Fruit fly (Drosophila melanogaster) whole organism, embryonic: ENCODE results near the gene CG6340.

Experiments used
- Blimp-1 ChIP-seq: fragments of 200-800 bp; sonication (Bioruptor generic); optimal IDR thresholded peaks from 3 replicates; lab custom pipeline; 2018; ENCODE audit warnings: missing biosample characterization, missing genetic modification characterization, mild to moderate bottlenecking, moderate library complexity, missing genetic modification reagents
- CG11085 ChIP-seq: fragments of 200-800 bp; sonication (Bioruptor generic); IDR thresholded peaks from 2 replicates; pipeline ENCODE4 v1.3.6; 2022; ENCODE audit warnings: missing biosample characterization, missing genetic modification characterization
- CG11696 ChIP-seq: fragments of 200-800 bp; sonication (Bioruptor generic); IDR thresholded peaks from 2 replicates; pipeline ENCODE4 v1.3.6; 2022; ENCODE audit warnings: missing biosample characterization, missing genetic modification characterization
- CG1233 ChIP-seq: fragments of 200-800 bp; sonication (Bioruptor generic); optimal IDR thresholded peaks from 4 replicates; lab custom pipeline; 2018; ENCODE audit warnings: missing biosample characterization, mild to moderate bottlenecking, missing genetic modification characterization
- CG12744 ChIP-seq: fragments of 200-800 bp; sonication (Bioruptor generic); optimal IDR thresholded peaks from 2 replicates; lab custom pipeline; 2016; ENCODE audit warnings: missing biosample characterization, missing genetic modification characterization
- CG13287 ChIP-seq: fragments of 200-800 bp; sonication (Bioruptor generic); IDR thresholded peaks from 2 replicates; pipeline ENCODE4 v1.3.6; 2022; ENCODE audit warnings: missing biosample characterization, missing genetic modification characterization; ENCODE audit not compliant: partially characterized antibody
- CG14441 ChIP-seq: fragments of 200-800 bp; sonication (Bioruptor generic); IDR thresholded peaks from 2 replicates; pipeline ENCODE4 v1.3.6; 2022; ENCODE audit warnings: missing biosample characterization, missing genetic modification characterization
- CG14667 ChIP-seq: fragments of 200-800 bp; sonication (Bioruptor generic); IDR thresholded peaks from 2 replicates; pipeline ENCODE4 v1.3.6; 2022; ENCODE audit warnings: missing biosample characterization, missing genetic modification characterization
- CG15269 ChIP-seq: fragments of 200-800 bp; sonication (Bioruptor generic); optimal IDR thresholded peaks from 2 replicates; lab custom pipeline; 2018; ENCODE audit warnings: missing biosample characterization, mild to moderate bottlenecking, missing genetic modification characterization, moderate library complexity
- CG1647 ChIP-seq: fragments of 200-800 bp; sonication (Bioruptor generic); optimal IDR thresholded peaks from 3 replicates; lab custom pipeline; 2016; ENCODE audit warnings: missing biosample characterization, missing genetic modification characterization
- CG17802 ChIP-seq: fragments of 200-800 bp; sonication (Bioruptor generic); optimal IDR thresholded peaks from 2 replicates; lab custom pipeline; 2018; ENCODE audit warnings: missing biosample characterization, mild to moderate bottlenecking, missing genetic modification characterization, moderate library complexity
- CG17912 ChIP-seq: fragments of 200-800 bp; sonication (Bioruptor generic); optimal IDR thresholded peaks from 2 replicates; lab custom pipeline; 2018; ENCODE audit warnings: missing biosample characterization, mild to moderate bottlenecking, missing genetic modification characterization
- CG3065 ChIP-seq: fragments of 200-800 bp; sonication (Bioruptor generic); optimal IDR thresholded peaks from 2 replicates; lab custom pipeline; 2016; ENCODE audit warnings: missing biosample characterization, missing genetic modification characterization
- CG32767 ChIP-seq: fragments of 200-800 bp; sonication (Bioruptor generic); IDR thresholded peaks from 2 replicates; pipeline ENCODE4 v1.3.6; 2022; ENCODE audit warnings: missing biosample characterization, missing genetic modification characterization
- CG33213 ChIP-seq: fragments of 200-800 bp; sonication (Bioruptor generic); optimal IDR thresholded peaks from 3 replicates; lab custom pipeline; 2016; ENCODE audit warnings: missing biosample characterization, missing genetic modification characterization
- CG3726 ChIP-seq: fragments of 200-800 bp; sonication (Bioruptor generic); IDR thresholded peaks from 3 replicates; pipeline ENCODE4, ENCODE4 v1.3.6; 2022; ENCODE audit warnings: missing biosample characterization, missing genetic modification characterization
- CG3995 ChIP-seq: fragments of 200-800 bp; sonication (Bioruptor generic); optimal IDR thresholded peaks from 3 replicates; lab custom pipeline; 2016; ENCODE audit warnings: missing biosample characterization, missing genetic modification characterization
- CG6272 ChIP-seq: fragments of 200-800 bp; sonication (Bioruptor generic); IDR thresholded peaks from 2 replicates; pipeline ENCODE4 v1.3.6; 2022; ENCODE audit warnings: missing biosample characterization, missing genetic modification characterization
- CG6683 ChIP-seq: fragments of 200-800 bp; sonication (Bioruptor generic); optimal IDR thresholded peaks from 2 replicates; lab custom pipeline; 2017; ENCODE audit warnings: missing biosample characterization, mild to moderate bottlenecking, missing genetic modification characterization, missing genetic modification reagents
- CG7839 ChIP-seq: fragments of 200-800 bp; sonication (Bioruptor generic); optimal IDR thresholded peaks from 3 replicates; lab custom pipeline; 2018; ENCODE audit warnings: missing biosample characterization, mild to moderate bottlenecking, missing genetic modification characterization, moderate library complexity
- CG8281 ChIP-seq: fragments of 200-800 bp; sonication (Bioruptor generic); optimal IDR thresholded peaks from 2 replicates; lab custom pipeline; 2018; ENCODE audit warnings: missing biosample characterization, mild to moderate bottlenecking, missing genetic modification characterization, moderate library complexity
- Ets97D ChIP-seq: fragments of 200-800 bp; sonication (Bioruptor generic); optimal IDR thresholded peaks from 3 replicates; lab custom pipeline; 2016; ENCODE audit warnings: missing biosample characterization, missing genetic modification characterization
- Fer1 ChIP-seq: fragments of 200-800 bp; sonication (Bioruptor generic); optimal IDR thresholded peaks from 2 replicates; lab custom pipeline; 2017; ENCODE audit warnings: missing biosample characterization, mild to moderate bottlenecking, missing genetic modification characterization
- H2.0 ChIP-seq: fragments of 200-800 bp; sonication (Bioruptor generic); IDR thresholded peaks from 2 replicates; pipeline ENCODE4 v1.3.6; 2022; ENCODE audit warnings: missing biosample characterization, missing genetic modification characterization
- HLH54F ChIP-seq: fragments of 200-800 bp; sonication (Bioruptor generic); optimal IDR thresholded peaks from 3 replicates; lab custom pipeline; 2016; ENCODE audit warnings: missing biosample characterization, missing genetic modification characterization
- Hmr ChIP-seq: fragments of 200-800 bp; sonication (Bioruptor generic); optimal IDR thresholded peaks from 3 replicates; lab custom pipeline; 2017; ENCODE audit warnings: mild to moderate bottlenecking, missing biosample characterization, missing genetic modification reagents, missing genetic modification characterization
- Hmx ChIP-seq: fragments of 200-800 bp; sonication (Bioruptor generic); optimal IDR thresholded peaks from 2 replicates; lab custom pipeline; 2016; ENCODE audit warnings: missing biosample characterization, missing genetic modification characterization
- Hr39 ChIP-seq: fragments of >200 bp; optimal IDR thresholded peaks from 2 replicates; lab custom pipeline; 2017
- NfI ChIP-seq: fragments of 200-800 bp; sonication (Bioruptor generic); optimal IDR thresholded peaks from 3 replicates; lab custom pipeline; 2018; ENCODE audit warnings: missing biosample characterization, mild to moderate bottlenecking, missing genetic modification characterization, moderate library complexity
- Oaz ChIP-seq: fragments of 200-800 bp; sonication (Bioruptor generic); IDR thresholded peaks from 2 replicates; pipeline ENCODE4 v1.3.6; 2022; ENCODE audit warnings: missing biosample characterization, missing genetic modification characterization
- ap ChIP-seq: fragments of 200-800 bp; sonication (Bioruptor generic); IDR thresholded peaks from 2 replicates; pipeline ENCODE4 v1.3.6; 2022; ENCODE audit warnings: missing biosample characterization, missing genetic modification characterization
- ash1 ChIP-seq: fragments of 200-800 bp; sonication (Bioruptor generic); optimal IDR thresholded peaks from 2 replicates; lab custom pipeline; 2018; ENCODE audit warnings: missing biosample characterization, mild to moderate bottlenecking, missing genetic modification characterization
- cad ChIP-seq: fragments of >200 bp; optimal IDR thresholded peaks from 2 replicates; lab custom pipeline; 2017; ENCODE audit warnings: missing biosample characterization, missing genetic modification characterization
- crol ChIP-seq: fragments of 200-800 bp; sonication (Bioruptor generic); IDR thresholded peaks from 2 replicates; pipeline ENCODE4 v1.3.6; 2022; ENCODE audit warnings: missing biosample characterization, missing genetic modification characterization
- cwo ChIP-seq: fragments of 200-800 bp; sonication (Bioruptor generic); optimal IDR thresholded peaks from 3 replicates; lab custom pipeline; 2017; ENCODE audit warnings: missing biosample characterization, missing genetic modification characterization, mild to moderate bottlenecking, moderate library complexity, missing genetic modification reagents
- danr ChIP-seq: fragments of 200-800 bp; sonication (Bioruptor generic); IDR thresholded peaks from 2 replicates; pipeline ENCODE4 v1.3.6; 2022; ENCODE audit warnings: missing biosample characterization, missing genetic modification characterization
- fd64A ChIP-seq: fragments of 200-800 bp; sonication (Bioruptor generic); optimal IDR thresholded peaks from 3 replicates; lab custom pipeline; 2018; ENCODE audit warnings: missing biosample characterization, mild to moderate bottlenecking, missing genetic modification characterization
- fru ChIP-seq: fragments of >200 bp; optimal IDR thresholded peaks from 2 replicates; lab custom pipeline; 2017
- h ChIP-seq: fragments of >200 bp; optimal IDR thresholded peaks from 2 replicates; lab custom pipeline; 2017
- jing ChIP-seq: fragments of 200-800 bp; sonication (Bioruptor generic); optimal IDR thresholded peaks from 2 replicates; lab custom pipeline; 2018; ENCODE audit warnings: missing biosample characterization, mild to moderate bottlenecking, missing genetic modification characterization
- kni ChIP-seq: fragments of 200-800 bp; sonication (Bioruptor generic); optimal IDR thresholded peaks from 3 replicates; lab custom pipeline; 2017; ENCODE audit warnings: mild to moderate bottlenecking, missing biosample characterization, missing genetic modification reagents, missing genetic modification characterization
- lola ChIP-seq, 3 experiments: fragments of >200 bp in 2 of 3; fragments of 200-800 bp in 1 of 3; sonication (Bioruptor generic) in 1 of 3; optimal IDR thresholded peaks; 2 replicates each; lab custom pipeline; 2017 to 2019; ENCODE audit warnings: missing biosample characterization in 3 of 3, missing genetic modification characterization in 3 of 3, mild to moderate bottlenecking in 1 of 3, moderate library complexity in 1 of 3
- lov ChIP-seq, 2 experiments: fragments of 200-800 bp in 1 of 2; fragments of >200 bp in 1 of 2; sonication (Bioruptor generic) in 1 of 2; IDR thresholded peaks in 1 of 2; optimal IDR thresholded peaks in 1 of 2; 2 replicates in 1 of 2; 3 replicates in 1 of 2; pipeline versions ENCODE4 v1.3.6 to Lab custom; 2017 to 2022; ENCODE audit warnings: missing biosample characterization in 1 of 2, missing genetic modification characterization in 1 of 2
- luna ChIP-seq: fragments of 200-800 bp; sonication (Bioruptor generic); optimal IDR thresholded peaks from 2 replicates; lab custom pipeline; 2016; ENCODE audit warnings: missing biosample characterization, missing genetic modification characterization
- nmo ChIP-seq: fragments of 200-800 bp; sonication (Bioruptor generic); optimal IDR thresholded peaks from 2 replicates; lab custom pipeline; 2018; ENCODE audit warnings: missing biosample characterization, mild to moderate bottlenecking, missing genetic modification characterization, moderate library complexity
- phol ChIP-seq: fragments of 200-800 bp; sonication (Bioruptor generic); optimal IDR thresholded peaks from 3 replicates; lab custom pipeline; 2018; ENCODE audit warnings: missing biosample characterization, mild to moderate bottlenecking, missing genetic modification characterization, moderate library complexity
- pita ChIP-seq: fragments of 200-800 bp; sonication (Bioruptor generic); optimal IDR thresholded peaks from 2 replicates; lab custom pipeline; 2017; ENCODE audit warnings: missing biosample characterization, mild to moderate bottlenecking, missing genetic modification characterization
- rib ChIP-seq: fragments of 200-800 bp; sonication (Bioruptor generic); IDR thresholded peaks from 2 replicates; pipeline ENCODE4 v1.3.6; 2022; ENCODE audit warnings: missing biosample characterization, missing genetic modification characterization
- salm ChIP-seq: fragments of 200-800 bp; sonication (Bioruptor generic); optimal IDR thresholded peaks from 2 replicates; lab custom pipeline; 2018; ENCODE audit warnings: missing biosample characterization, mild to moderate bottlenecking, missing genetic modification characterization
- slp2 ChIP-seq: fragments of 200-800 bp; sonication (Bioruptor generic); optimal IDR thresholded peaks from 2 replicates; lab custom pipeline; 2016; ENCODE audit warnings: missing biosample characterization, missing genetic modification characterization
- sna ChIP-seq: fragments of 200-800 bp; sonication (Bioruptor generic); IDR thresholded peaks from 2 replicates; pipeline ENCODE4 v1.3.6; 2022; ENCODE audit warnings: missing biosample characterization, missing genetic modification characterization; ENCODE audit not compliant: partially characterized antibody
- tio ChIP-seq: fragments of 200-800 bp; sonication (Bioruptor generic); optimal IDR thresholded peaks from 2 replicates; lab custom pipeline; 2017; ENCODE audit warnings: missing biosample characterization, missing genetic modification characterization, inconsistent platforms

The CG6340 gene

DNA sequence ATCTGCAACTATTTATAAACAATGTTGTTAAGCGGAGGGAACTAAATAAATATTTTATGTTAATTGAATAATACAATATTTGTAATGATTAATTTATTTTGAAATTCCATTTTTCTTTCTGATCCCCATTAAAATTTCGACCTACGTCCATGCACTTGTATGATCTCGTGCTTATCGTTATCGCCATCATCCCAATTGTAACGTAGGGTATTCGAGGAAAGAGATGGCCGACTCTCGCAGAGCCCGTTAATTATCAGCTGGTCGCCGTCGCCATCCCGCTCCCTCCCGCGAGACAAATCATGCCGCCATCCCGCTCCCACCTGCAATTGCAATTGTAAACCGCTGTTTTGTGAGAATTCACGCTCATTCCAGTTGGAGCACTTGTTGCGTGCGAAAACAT is 29.1 kb upstream of the CG6340 start, which contains the start of gene CG11655 (continued):
- no peak for TF ChIP-seq CG11085
- TF ChIP-seq CG13287: no peak
- TF ChIP-seq CG14667 (GFP tag; lab: Robert Waterston, UW): no peak
- no peak for TF ChIP-seq kni (GFP tag; lab: Kevin White, UChicago)
- no peak for TF ChIP-seq HLH54F
- no peak for TF ChIP-seq sna
- no peak for TF ChIP-seq CG14441
- no peak for TF ChIP-seq fd64A (GFP tag; lab: Kevin White, UChicago)
- TF ChIP-seq CG3065 (GFP tag; lab: Kevin White, UChicago): no peak
- no peak for TF ChIP-seq CG15269 (tag; lab: Kevin White, UChicago)
- no peak for TF ChIP-seq CG7839 (tag; lab: Kevin White, UChicago)
- TF ChIP-seq CG33213 (GFP tag; lab: Kevin White, UChicago): no peak
- 0 out of 2 replicates have a peak, but pooled peaks have one; percentile 27 for TF ChIP-seq crol
- TF ChIP-seq phol: peak; percentile 37
- no peak for TF ChIP-seq luna
- TF ChIP-seq CG32767 (GFP tag; lab: Robert Waterston, UW): no peak
- no peak for TF ChIP-seq cad (GFP tag; lab: Kevin White, UChicago)
- TF ChIP-seq CG12744 (GFP tag; lab: Kevin White, UChicago): no peak
- TF ChIP-seq H2.0 (GFP tag; lab: Robert Waterston, UW): no peak
- TF ChIP-seq Ets97D: no peak
- TF ChIP-seq slp2 (GFP tag; lab: Kevin White, UChicago): no peak
- no peak for TF ChIP-seq Blimp-1
- no peak for TF ChIP-seq CG6272 (GFP tag; lab: Robert Waterston, UW)
- no peak for TF ChIP-seq Oaz
- TF ChIP-seq pita (GFP tag; lab: Kevin White, UChicago): no peak
- 0 out of 2 replicates have a peak, but pooled peaks have one; percentile 24 for TF ChIP-seq danr (GFP tag; lab: Robert Waterston, UW)
- TF ChIP-seq fru (lab: Kevin White, UChicago): no peak
- TF ChIP-seq tio (GFP tag; lab: Kevin White, UChicago): no peak
- TF ChIP-seq Hr39 (lab: Kevin White, UChicago): no peak
- TF ChIP-seq h: no peak
- TF ChIP-seq CG3995 (GFP tag; lab: Kevin White, UChicago): no peak
- TF ChIP-seq ash1: no peak
- TF ChIP-seq CG3726 (GFP tag; lab: Robert Waterston, UW): no peak
- no peak for TF ChIP-seq Hmr
- TF ChIP-seq CG1647: no peak
- 0 out of 2 replicates have a peak, but pooled peaks have one; percentile 11 for TF ChIP-seq ap (GFP tag; lab: Robert Waterston, UW)
- peak in 1 of 3 experiments; percentile 31 for TF ChIP-seq lola (GFP tag; optimal IDR thresholded peaks at IDR 0.05; lab: Kevin White, UChicago)
- no peak for TF ChIP-seq CG17912
- no peak for TF ChIP-seq jing (GFP tag; lab: Kevin White, UChicago)
- TF ChIP-seq NfI: peak; percentile 30
- TF ChIP-seq CG8281: no peak
- TF ChIP-seq lov (optimal IDR thresholded peaks at IDR 0.05; lab: Kevin White, UChicago): no peak
- TF ChIP-seq lov (GFP tag; IDR thresholded peaks at IDR 0.05; lab: Robert Waterston, UW): no peak
- TF ChIP-seq cwo (GFP tag; lab: Kevin White, UChicago): peak; percentile 74
- TF ChIP-seq rib: no peak
- TF ChIP-seq salm: no peak
- no peak for TF ChIP-seq Hmx
- peak; percentile 38 for TF ChIP-seq CG1233 (GFP tag; lab: Kevin White, UChicago)
- peak; percentile 44 for TF ChIP-seq nmo (GFP tag; lab: Kevin White, UChicago)
- TF ChIP-seq Fer1 (GFP tag; lab: Kevin White, UChicago): no peak
- TF ChIP-seq CG11696: no peak
- TF ChIP-seq CG6683 (GFP tag; lab: Kevin White, UChicago): no peak
- no peak for TF ChIP-seq CG17802 (tag; lab: Kevin White, UChicago)
